Worm (Caenorhabditis elegans) whole organism, midembryonic: Measurements from ENCODE around the gene acly-2.

Experiments
- T22C8.4 ChIP-seq: fragments of 200-800 bp; sonication (Bioruptor generic); IDR thresholded peaks from 2 replicates; pipeline ENCODE4 v1.3.6; 2022; ENCODE audit warnings: missing genetic modification characterization, missing compliant biosample characterization
- cog-1 ChIP-seq: sonication (generic microtip); optimal IDR thresholded peaks from 2 replicates; lab custom pipeline; 2016; ENCODE audit warnings: missing genetic modification characterization, missing compliant biosample characterization
- flt-1 ChIP-seq: fragments of 200-800 bp; sonication (Bioruptor generic); IDR thresholded peaks from 2 replicates; pipeline ENCODE4 v1.3.6; 2022; ENCODE audit warnings: missing genetic modification characterization, missing compliant biosample characterization
- klf-2 ChIP-seq: fragments of 200-800 bp; sonication (Bioruptor generic); conservative IDR thresholded peaks from 2 replicates; pipeline ENCODE4 v1.3.6; 2022; ENCODE audit warnings: missing genetic modification reagents, missing genetic modification characterization, missing compliant biosample characterization
- med-1 ChIP-seq: sonication (generic microtip); optimal IDR thresholded peaks from 2 replicates; lab custom pipeline; 2017; ENCODE audit warnings: missing genetic modification characterization, mild to moderate bottlenecking, missing compliant biosample characterization, antibody characterized with exemption, missing genetic modification reagents; ENCODE audit not compliant: insufficient read depth
- ref-1 ChIP-seq: fragments of 200-800 bp; sonication (Bioruptor generic); conservative IDR thresholded peaks from 2 replicates; pipeline ENCODE4 v1.3.6; 2022; ENCODE audit warnings: missing genetic modification reagents, missing genetic modification characterization, missing compliant biosample characterization
- tab-1 ChIP-seq: fragments of 200-800 bp; sonication (Bioruptor generic); IDR thresholded peaks from 2 replicates; pipeline ENCODE4 v1.3.6; 2022; ENCODE audit warnings: missing genetic modification characterization, missing compliant biosample characterization
- ztf-29 ChIP-seq: fragments of 200-800 bp; sonication (Bioruptor generic); IDR thresholded peaks from 2 replicates; pipeline ENCODE4 v1.3.6; 2022; ENCODE audit warnings: missing genetic modification reagents, missing genetic modification characterization, missing compliant biosample characterization

DNA sequence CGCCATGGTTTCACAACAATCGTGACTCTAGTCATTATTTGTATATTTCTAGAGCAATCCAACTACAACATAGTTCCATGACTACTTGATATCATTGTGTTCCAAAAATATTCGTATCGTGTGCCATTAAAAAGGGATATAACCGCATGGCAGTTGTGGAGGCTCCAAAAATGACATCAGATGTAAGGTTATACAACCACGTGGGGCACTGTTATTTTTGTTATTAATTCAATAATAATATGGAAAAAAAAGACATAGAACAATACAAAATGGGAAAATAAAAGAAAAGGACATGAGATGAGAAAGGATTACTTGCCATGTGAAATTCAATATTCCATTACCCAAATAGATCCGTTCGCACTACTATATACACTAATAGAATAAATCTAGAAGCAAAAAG is 40.9 kb upstream of the acly-2 start:
- TF ChIP-seq T22C8.4 (no peak), tab-1 (no peak), cog-1 (tag; lab: Kevin White, UChicago) (no peak), flt-1 (GFP tag; lab: Robert Waterston, UW) (no peak), klf-2 (GFP tag; lab: Robert Waterston, UW) (no peak), ztf-29 (GFP tag; lab: Robert Waterston, UW) (no peak), med-1 (no peak), ref-1 (no peak)
